Worm (Caenorhabditis elegans): ENCODE measurements around the gene Y54G9A.7.

DNA sequence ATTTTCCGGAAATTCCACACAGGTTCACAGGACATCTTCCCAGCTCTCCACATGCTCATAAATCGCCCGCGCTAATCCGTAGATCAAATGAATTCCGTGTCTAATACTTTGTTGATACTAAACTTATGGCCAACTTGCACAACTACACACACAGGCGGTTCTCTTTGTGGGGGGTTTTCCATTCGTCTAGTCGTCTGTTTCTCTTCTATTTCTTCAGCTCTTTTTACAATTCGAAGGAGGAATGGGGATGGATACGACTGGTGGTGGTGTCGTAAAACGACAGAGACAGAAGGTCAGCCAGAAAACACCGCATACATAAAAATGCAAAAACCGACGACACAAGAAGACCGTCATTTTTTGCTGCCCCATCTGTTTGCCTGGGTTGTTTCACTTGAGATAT lies 13.8 kb upstream of the Y54G9A.7 start:
- TF ChIP-seq nhr-11 (tag; optimal IDR thresholded peaks at IDR 0.05) = no peak
- TF ChIP-seq dmd-9 (GFP tag; IDR thresholded peaks at IDR 0.05) = no peak
- no peak for TF ChIP-seq Y75B8A.6 (GFP tag; IDR thresholded peaks at IDR 0.05)
- TF ChIP-seq zag-1 (tag; optimal IDR thresholded peaks at IDR 0.05) = no peak
- TF ChIP-seq F44E2.7 (GFP tag; IDR thresholded peaks at IDR 0.05) = no peak
- TF ChIP-seq fos-1 (tag; optimal IDR thresholded peaks at IDR 0.05) = no peak
- TF ChIP-seq nhr-77 (tag; optimal IDR thresholded peaks at IDR 0.05) = no peak
- TF ChIP-seq aly-2 (tag; optimal IDR thresholded peaks at IDR 0.05) = no peak
- no peak for TF ChIP-seq unc-62 (GFP tag; optimal IDR thresholded peaks at IDR 0.05 in 1 of 2)
- TF ChIP-seq unc-62 (tag; optimal IDR thresholded peaks at IDR 0.05) = no peak
- no peak for TF ChIP-seq set-16 (GFP tag; IDR thresholded peaks at IDR 0.05)
- no peak for TF ChIP-seq ceh-28 (tag; optimal IDR thresholded peaks at IDR 0.05)
- no peak for TF ChIP-seq ZK546.5 (tag; optimal IDR thresholded peaks at IDR 0.05)
- no peak for TF ChIP-seq hlh-30 (tag; optimal IDR thresholded peaks at IDR 0.05; ENCODE audit: insufficient read depth)
- TF ChIP-seq pha-4 (GFP tag; IDR thresholded peaks at IDR 0.05) = no peak
- no peak for TF ChIP-seq pha-4 (tag; optimal IDR thresholded peaks at IDR 0.05)
